Worm (Caenorhabditis elegans) whole organism, dauer: ENCODE results near the gene egl-44.

Experiments
- unc-62 ChIP-seq: sonication (generic microtip); optimal IDR thresholded peaks from 2 replicates; lab custom pipeline; 2017; ENCODE audit warnings: missing biosample characterization, missing genetic modification reagents, missing genetic modification characterization

Gene egl-44

ce11 chrII:5911939-5912523 is 16.6 kb upstream of the egl-44 start:
- no peak for TF ChIP-seq unc-62

DNA sequence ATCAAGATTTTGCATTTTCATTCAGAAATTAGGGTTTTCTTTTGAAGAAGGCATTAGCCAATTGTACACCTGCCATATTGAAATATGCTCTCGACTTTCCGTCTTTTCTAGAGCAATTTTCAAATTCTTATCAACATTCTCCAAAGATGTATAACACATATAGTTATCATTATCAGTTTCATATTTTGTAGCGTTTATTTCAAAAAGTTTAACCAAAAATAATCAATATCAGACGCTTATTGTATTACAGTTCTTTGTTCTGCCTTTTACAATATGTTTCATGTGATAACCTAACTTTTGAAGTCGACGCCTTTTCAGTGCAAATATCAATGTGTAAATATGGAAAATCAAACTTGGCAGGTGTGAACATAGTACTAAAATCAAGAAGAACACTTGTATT is 14.7 kb upstream of the egl-44 start:
- no peak for TF ChIP-seq unc-62

DNA sequence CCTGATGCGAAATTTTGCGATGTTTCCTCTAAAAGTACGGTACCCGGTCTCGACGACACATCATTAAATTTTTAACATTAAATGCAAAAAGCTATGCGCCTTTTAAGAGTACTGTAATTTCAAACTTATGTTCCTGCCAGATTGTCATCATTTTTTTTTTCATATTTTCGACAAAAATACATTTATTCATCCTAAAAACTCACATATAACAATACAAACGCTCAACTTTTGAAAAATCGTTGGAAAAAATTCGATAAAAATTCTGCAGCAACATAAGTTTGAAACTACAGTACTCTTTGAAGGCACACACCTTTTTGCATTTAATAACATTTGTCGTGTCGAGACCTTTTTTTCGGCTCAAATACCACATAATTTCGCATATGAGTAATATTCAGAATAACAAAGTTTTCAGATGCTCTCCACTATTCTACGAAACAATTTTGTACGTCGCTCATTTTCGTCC is 11.6 kb upstream of the egl-44 start, which contains the start of gene frh-1:
TSS of gene frh-1 (plus strand) at position 413 of the 463 bp plus-strand sequence.
- no peak for TF ChIP-seq unc-62

ce11 chrII:5918149-5918697 is 10.4 kb upstream of the egl-44 start, which contains the start of gene ptp-2:
Gene ptp-2, plus strand, starts transcription at chrII:5918647.
- no peak for TF ChIP-seq unc-62

ce11 chrII:5921620-5922019 is 7.0 kb upstream of the egl-44 start, which contains the start of gene vrk-1:
Gene vrk-1, plus strand, starts transcription at chrII:5921967.
- no peak for TF ChIP-seq unc-62

ce11 chrII:5930095-5930653 is 1.6 kb downstream of the egl-44 start:
- no peak for TF ChIP-seq unc-62

DNA sequence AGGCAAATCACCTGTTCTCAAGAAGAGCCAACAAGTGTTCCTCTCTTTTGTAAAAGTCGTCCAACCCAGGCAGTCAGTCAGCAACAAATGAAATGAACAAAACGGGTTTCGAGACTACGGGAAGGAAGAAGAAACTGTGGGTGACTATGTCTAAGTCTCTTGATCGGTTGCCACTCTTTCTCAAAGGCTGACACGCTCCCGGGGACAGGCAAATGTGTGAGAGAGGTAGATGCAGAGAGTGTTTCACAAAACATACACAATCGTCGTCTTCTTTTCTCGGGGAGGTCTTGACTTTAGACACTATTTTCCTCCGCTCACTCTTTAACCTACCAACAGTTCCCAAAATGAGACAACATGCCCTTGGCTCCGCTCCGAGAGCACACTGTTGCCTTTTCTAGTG is 2.5 kb downstream of the egl-44 start:
- TF ChIP-seq unc-62 = no peak

DNA sequence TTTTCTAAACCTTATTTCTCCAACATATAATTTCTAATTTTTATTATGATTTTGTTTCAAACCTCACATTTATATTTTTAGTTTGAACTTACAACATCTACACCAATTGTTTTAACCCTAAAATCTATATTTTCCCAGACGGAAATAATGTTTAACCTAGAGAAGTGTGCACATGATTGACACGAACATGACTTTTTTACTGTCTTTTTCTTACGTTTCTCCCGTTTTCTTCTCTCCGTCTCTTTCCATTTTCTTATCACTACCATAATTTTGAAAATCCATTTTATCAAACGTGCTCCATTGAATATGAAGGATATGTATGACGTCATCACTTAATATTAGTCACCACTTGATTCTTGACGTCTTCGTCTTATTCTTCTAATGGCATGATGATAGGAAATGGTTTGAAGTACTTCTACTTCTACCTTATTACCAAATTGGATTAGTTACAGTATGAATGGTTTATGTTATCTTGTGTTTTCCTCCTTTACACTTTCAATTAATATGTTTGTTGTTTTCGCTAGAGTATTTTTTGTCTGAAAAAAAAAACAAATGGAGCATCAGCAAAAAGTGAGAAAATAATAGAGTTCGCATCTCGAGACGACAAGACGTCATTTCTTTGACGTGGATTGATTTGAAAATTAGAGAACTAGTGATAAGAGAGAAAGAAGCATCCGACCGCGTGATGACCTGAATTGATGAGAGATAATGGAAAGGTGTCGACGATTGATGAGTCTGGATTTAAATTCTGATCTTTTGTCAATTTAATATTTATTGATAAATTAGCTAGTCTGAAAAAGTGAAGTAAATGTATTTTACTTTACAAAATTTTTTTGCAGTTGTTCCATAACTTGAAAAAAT is 3.5 kb downstream of the egl-44 start:
- TF ChIP-seq unc-62 = no peak

DNA sequence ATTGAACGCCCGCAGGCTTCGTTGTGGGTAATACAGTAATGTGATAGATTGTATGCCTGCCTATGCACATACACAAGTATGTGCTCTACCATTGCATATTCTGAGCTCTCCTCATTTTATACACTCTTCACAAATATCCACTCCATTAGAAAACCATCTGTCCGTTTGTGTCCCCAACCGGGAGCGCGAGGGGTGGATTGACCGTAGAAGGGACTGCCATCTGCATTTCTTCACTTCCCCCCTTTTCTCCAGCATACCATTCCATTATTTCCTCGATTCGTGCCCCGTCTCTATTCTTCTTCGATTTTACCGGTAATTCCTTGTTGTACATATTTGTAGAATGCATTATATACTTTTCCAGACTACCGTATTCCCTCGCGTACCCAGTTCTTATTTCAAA is 4.5 kb downstream of the egl-44 start:
- TF ChIP-seq unc-62 = no peak

ce11 chrII:5933962-5934422 is 5.4 kb downstream of the egl-44 start:
- no peak for TF ChIP-seq unc-62

ce11 chrII:5936009-5936408 is 7.4 kb downstream of the egl-44 start:
- TF ChIP-seq unc-62 = no peak

- TF ChIP-seq unc-62 = no peak
Observed at ce11 chrII:5940815-5941214, 12.2 kb downstream of the egl-44 start, which contains the start of gene F28B12.6. Gene F28B12.6, plus strand, starts transcription at chrII:5940863.

ce11 chrII:5942593-5942992 is 14.0 kb downstream of the egl-44 start, which contains the start of gene F28B12.1:
Gene F28B12.1, plus strand, starts transcription at chrII:5942927.
- no peak for TF ChIP-seq unc-62

DNA sequence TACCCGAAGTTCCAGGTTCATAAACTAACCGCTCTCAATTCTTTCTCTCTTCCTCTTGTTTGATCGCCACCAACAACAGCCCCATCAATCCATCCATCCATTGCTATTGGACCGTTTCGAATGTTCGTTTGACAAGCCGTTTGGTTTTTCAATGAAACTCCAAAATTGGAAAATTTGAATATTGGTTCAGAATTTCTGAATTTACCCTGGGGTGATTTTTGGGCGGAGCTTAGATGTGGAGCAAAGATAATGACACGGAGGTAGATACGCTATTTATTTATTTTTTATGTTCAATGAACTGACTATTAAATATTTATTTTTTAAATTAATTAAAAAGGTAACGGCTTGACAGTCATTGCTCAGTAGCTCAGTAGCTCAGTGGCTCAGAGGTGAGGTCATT is 15.7 kb downstream of the egl-44 start, which contains the start of gene B0034.2:
TSS of gene B0034.2 (minus strand) at position 101 of the 400 bp plus-strand sequence.
- TF ChIP-seq unc-62 = no peak

DNA sequence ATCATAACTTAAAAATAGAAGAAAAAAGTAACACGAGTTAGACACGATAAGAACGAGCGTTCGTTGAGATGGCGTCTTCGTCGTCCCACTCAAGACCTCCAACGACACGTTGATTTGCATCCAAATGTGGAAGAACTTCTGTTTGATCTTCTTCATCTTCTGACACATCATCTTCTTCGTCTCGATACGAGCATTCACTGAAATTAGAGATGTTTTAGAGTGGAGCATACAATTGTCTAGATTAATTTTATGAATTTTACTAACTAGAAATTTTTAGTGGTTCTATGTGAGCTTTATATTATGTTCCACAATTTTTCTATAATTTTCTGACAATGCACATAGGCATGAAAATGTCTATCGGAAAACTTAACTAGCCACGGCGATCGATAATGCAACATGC is 17.2 kb downstream of the egl-44 start:
- TF ChIP-seq unc-62 = no peak

ce11 chrII:5946438-5946837 is 17.8 kb downstream of the egl-44 start:
- TF ChIP-seq unc-62 = no peak

- TF ChIP-seq unc-62 = no peak
Observed at ce11 chrII:5948681-5949080, 20.1 kb downstream of the egl-44 start.
